Worm (Caenorhabditis elegans) whole organism, early embryonic: ENCODE results near the gene T03F6.6.

ENCODE experiments used
- ama-1 ChIP-seq: fragments of 150-350 bp; optimal IDR thresholded peaks from 2 replicates; lab custom pipeline; 2014
- flt-1 ChIP-seq: fragments of 200-800 bp; sonication (Bioruptor generic); IDR thresholded peaks from 2 replicates; pipeline ENCODE4 v1.3.6; 2022; ENCODE audit warnings: missing genetic modification characterization, missing compliant biosample characterization
- hmbx-1 ChIP-seq: sonication (generic microtip); optimal IDR thresholded peaks from 2 replicates; lab custom pipeline; 2016; ENCODE audit warnings: mild to moderate bottlenecking, missing genetic modification characterization, missing compliant biosample characterization
- scrt-1 ChIP-seq: fragments of 200-800 bp; sonication (Bioruptor generic); IDR thresholded peaks from 2 replicates; pipeline ENCODE4 v1.3.6; 2022; ENCODE audit warnings: missing genetic modification characterization, missing compliant biosample characterization
- tbx-37 ChIP-seq: fragments of 200-800 bp; sonication (Bioruptor generic); conservative IDR thresholded peaks from 2 replicates; pipeline ENCODE4 v1.3.6; 2022; ENCODE audit warnings: missing genetic modification reagents, missing genetic modification characterization, missing compliant biosample characterization

- TF ChIP-seq flt-1 (GFP tag; lab: Robert Waterston, UW) (no peak), ama-1 (lab: Kevin White, UChicago) (no peak), scrt-1 (GFP tag; lab: Robert Waterston, UW) (no peak), hmbx-1 (tag; lab: Kevin White, UChicago) (no peak), tbx-37 (GFP tag; lab: Robert Waterston, UW) (no peak)
These were observed 37.9 kb downstream of the T03F6.6 start, which contains the start of gene dro-1 for ce11 chrIII:13342079-13342734.
